Worm (Caenorhabditis elegans) whole organism, early embryonic: ENCODE results near the gene ipla-3.

Experiments
- ama-1 ChIP-seq: fragments of 150-350 bp; optimal IDR thresholded peaks from 2 replicates; lab custom pipeline; 2014
- ceh-13 ChIP-seq: fragments of 200-800 bp; sonication (Bioruptor generic); optimal IDR thresholded peaks from 2 replicates; lab custom pipeline; 2018; ENCODE audit warnings: mild to moderate bottlenecking, missing genetic modification characterization, missing compliant biosample characterization
- flt-1 ChIP-seq: fragments of 200-800 bp; sonication (Bioruptor generic); IDR thresholded peaks from 2 replicates; pipeline ENCODE4 v1.3.6; 2022; ENCODE audit warnings: missing genetic modification characterization, missing compliant biosample characterization
- hnd-1 ChIP-seq: sonication (generic microtip); optimal IDR thresholded peaks from 2 replicates; lab custom pipeline; 2016; ENCODE audit warnings: missing genetic modification characterization, missing compliant biosample characterization
- tbx-37 ChIP-seq: fragments of 200-800 bp; sonication (Bioruptor generic); conservative IDR thresholded peaks from 2 replicates; pipeline ENCODE4 v1.3.6; 2022; ENCODE audit warnings: missing genetic modification reagents, missing genetic modification characterization, missing compliant biosample characterization

ce11 chrV:20721934-20722333 lies 7.1 kb downstream of the ipla-3 start, which contains the start of gene Y44A6C.2:
- no peak for TF ChIP-seq flt-1 (GFP tag; lab: Robert Waterston, UW)
- TF ChIP-seq ama-1 (lab: Kevin White, UChicago) = no peak
- no peak for TF ChIP-seq hnd-1 (tag; lab: Kevin White, UChicago)
- TF ChIP-seq tbx-37 (GFP tag; lab: Robert Waterston, UW) = no peak
- no peak for TF ChIP-seq ceh-13
